Worm (Caenorhabditis elegans): ENCODE data around the gene T18D3.9.

DNA sequence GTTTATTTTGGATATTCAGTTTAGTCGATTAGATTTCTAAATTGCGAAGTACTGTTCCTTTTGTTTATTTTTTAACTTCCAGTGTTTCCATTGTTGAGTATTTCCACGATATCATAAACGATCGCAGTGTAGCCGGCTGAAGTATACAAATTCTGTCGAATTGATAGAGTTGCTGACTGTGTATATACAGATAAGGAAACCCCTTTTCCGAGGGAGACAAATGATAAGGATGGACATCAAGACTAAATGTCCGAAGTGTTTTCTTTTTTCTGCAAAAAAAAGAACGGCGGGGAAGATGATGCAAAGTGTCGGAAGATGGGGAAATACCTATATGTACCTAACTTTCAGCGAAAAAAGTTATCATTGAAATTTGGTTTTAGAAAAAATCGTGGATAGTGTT, 7.7 kb downstream of the T18D3.9 start:
- no peak for TF ChIP-seq snpc-4 (tag; optimal IDR thresholded peaks at IDR 0.05)
- TF ChIP-seq mdl-1 (tag; optimal IDR thresholded peaks at IDR 0.05), result no peak
- TF ChIP-seq lsy-2 (tag; optimal IDR thresholded peaks at IDR 0.05), result no peak
- TF ChIP-seq egl-27 (tag; optimal IDR thresholded peaks at IDR 0.05), result no peak
